Fruit fly (Drosophila melanogaster) whole organism, embryonic: Measurements from ENCODE around the gene sick.
A peak's percentile ranks its signal among the peaks of the same experiment; 100 is the strongest.

Experiments
- Atf-2 ChIP-seq: fragments of 200-800 bp; sonication (Bioruptor generic); optimal IDR thresholded peaks from 2 replicates; lab custom pipeline; 2016; ENCODE audit warnings: missing biosample characterization, missing genetic modification characterization
- Awh ChIP-seq: fragments of 200-800 bp; sonication (Bioruptor generic); IDR thresholded peaks from 2 replicates; pipeline ENCODE4, ENCODE4 v1.3.6; 2022; ENCODE audit warnings: missing biosample characterization, missing genetic modification characterization
- CG10209 ChIP-seq: fragments of 200-800 bp; sonication (Bioruptor generic); optimal IDR thresholded peaks from 3 replicates; lab custom pipeline; 2017; ENCODE audit warnings: missing biosample characterization, mild to moderate bottlenecking, missing genetic modification characterization, missing genetic modification reagents
- CG10274 ChIP-seq: fragments of 200-800 bp; sonication (Bioruptor generic); optimal IDR thresholded peaks from 3 replicates; lab custom pipeline; 2017; ENCODE audit warnings: missing biosample characterization, mild to moderate bottlenecking, missing genetic modification characterization
- CG10543 ChIP-seq: fragments of 200-800 bp; sonication (Bioruptor generic); optimal IDR thresholded peaks from 3 replicates; lab custom pipeline; 2017; ENCODE audit warnings: missing biosample characterization, mild to moderate bottlenecking, missing genetic modification characterization, moderate library complexity
- CG1233 ChIP-seq: fragments of 200-800 bp; sonication (Bioruptor generic); optimal IDR thresholded peaks from 4 replicates; lab custom pipeline; 2018; ENCODE audit warnings: missing biosample characterization, mild to moderate bottlenecking, missing genetic modification characterization
- CG14050 ChIP-seq: fragments of 200-800 bp; sonication (Bioruptor generic); IDR thresholded peaks from 3 replicates; pipeline ENCODE4 v1.3.6; 2022; ENCODE audit warnings: missing biosample characterization, missing genetic modification characterization
- CG14860 ChIP-seq: fragments of 200-800 bp; sonication (Bioruptor generic); IDR thresholded peaks from 3 replicates; pipeline ENCODE4 v1.3.6; 2022; ENCODE audit warnings: missing biosample characterization, missing genetic modification characterization; ENCODE audit not compliant: partially characterized antibody
- CG15479 ChIP-seq: fragments of 200-800 bp; sonication (Bioruptor generic); optimal IDR thresholded peaks from 3 replicates; lab custom pipeline; 2019; ENCODE audit warnings: missing biosample characterization, mild to moderate bottlenecking, missing genetic modification characterization, moderate library complexity
- CG1602 ChIP-seq: fragments of 200-800 bp; sonication (Bioruptor generic); optimal IDR thresholded peaks from 3 replicates; lab custom pipeline; 2016; ENCODE audit warnings: missing biosample characterization, missing genetic modification characterization
- CG16863 ChIP-seq: fragments of 200-800 bp; sonication (Bioruptor generic); optimal IDR thresholded peaks from 3 replicates; lab custom pipeline; 2016; ENCODE audit warnings: missing biosample characterization, missing genetic modification characterization
- CG17186 ChIP-seq: fragments of 200-800 bp; sonication (Bioruptor generic); optimal IDR thresholded peaks from 3 replicates; lab custom pipeline; 2017; ENCODE audit warnings: missing biosample characterization, missing genetic modification reagents, missing genetic modification characterization
- CG18262 ChIP-seq: fragments of 200-800 bp; optimal IDR thresholded peaks from 3 replicates; lab custom pipeline; 2019; ENCODE audit warnings: missing biosample characterization, mild to moderate bottlenecking, missing genetic modification characterization, moderate library complexity
- CG18764 ChIP-seq: fragments of 200-800 bp; sonication (Bioruptor generic); optimal IDR thresholded peaks from 3 replicates; lab custom pipeline; 2016; ENCODE audit warnings: missing biosample characterization, missing genetic modification characterization
- CG2120 ChIP-seq: fragments of 200-800 bp; sonication (Bioruptor generic); optimal IDR thresholded peaks from 3 replicates; lab custom pipeline; 2016; ENCODE audit warnings: missing biosample characterization, missing genetic modification characterization
- CG2712 ChIP-seq: fragments of 200-800 bp; optimal IDR thresholded peaks from 3 replicates; lab custom pipeline; 2019; ENCODE audit warnings: missing biosample characterization, mild to moderate bottlenecking, missing genetic modification characterization, moderate library complexity
- CG30431 ChIP-seq: fragments of 200-800 bp; sonication (Bioruptor generic); optimal IDR thresholded peaks from 2 replicates; lab custom pipeline; 2017; ENCODE audit warnings: missing biosample characterization, missing genetic modification characterization
- CG3065 ChIP-seq: fragments of 200-800 bp; sonication (Bioruptor generic); optimal IDR thresholded peaks from 2 replicates; lab custom pipeline; 2016; ENCODE audit warnings: missing biosample characterization, missing genetic modification characterization
- CG3163 ChIP-seq: fragments of 200-800 bp; sonication (Bioruptor generic); optimal IDR thresholded peaks from 3 replicates; lab custom pipeline; 2016; ENCODE audit warnings: missing biosample characterization, missing genetic modification characterization
- CG34422 ChIP-seq: fragments of 200-800 bp; sonication (Bioruptor generic); IDR thresholded peaks from 3 replicates; pipeline ENCODE4 v1.3.6; 2022; ENCODE audit warnings: missing biosample characterization, missing genetic modification characterization
- CG4404 ChIP-seq: fragments of 200-800 bp; sonication (Bioruptor generic); IDR thresholded peaks from 2 replicates; pipeline ENCODE4 v1.3.6; 2022; ENCODE audit warnings: missing biosample characterization, missing genetic modification characterization
- CG4820 ChIP-seq: fragments of 200-800 bp; sonication (Bioruptor generic); optimal IDR thresholded peaks from 3 replicates; lab custom pipeline; 2016; ENCODE audit warnings: missing biosample characterization, missing genetic modification characterization
- CG7357 ChIP-seq: fragments of 200-800 bp; sonication (Bioruptor generic); IDR thresholded peaks from 3 replicates; pipeline ENCODE4 v1.3.6; 2022; ENCODE audit warnings: missing biosample characterization, missing genetic modification characterization
- CG7556 ChIP-seq: fragments of 200-800 bp; sonication (Bioruptor generic); optimal IDR thresholded peaks from 2 replicates; lab custom pipeline; 2017; ENCODE audit warnings: missing biosample characterization, mild to moderate bottlenecking, missing genetic modification characterization
- CG9437 ChIP-seq: fragments of 200-800 bp; sonication (Bioruptor generic); optimal IDR thresholded peaks from 2 replicates; lab custom pipeline; 2018; ENCODE audit warnings: missing biosample characterization, mild to moderate bottlenecking, missing genetic modification characterization
- D19B ChIP-seq: fragments of 200-800 bp; sonication (Bioruptor generic); optimal IDR thresholded peaks from 2 replicates; lab custom pipeline; 2017; ENCODE audit warnings: missing biosample characterization, mild to moderate bottlenecking, missing genetic modification characterization
- Dbx ChIP-seq: fragments of 200-800 bp; sonication (Bioruptor generic); IDR thresholded peaks from 3 replicates; pipeline ENCODE4 v1.3.6; 2022; ENCODE audit warnings: missing biosample characterization, missing genetic modification characterization
- ERR ChIP-seq: fragments of 200-800 bp; sonication (Bioruptor generic); optimal IDR thresholded peaks from 2 replicates; lab custom pipeline; 2016; ENCODE audit warnings: missing biosample characterization, missing genetic modification characterization
- Eip74EF ChIP-seq, 2 experiments: fragments of 200-800 bp in 1 of 2; fragments of >200 bp in 1 of 2; sonication (Bioruptor generic) in 1 of 2; optimal IDR thresholded peaks; 2 replicates each; lab custom pipeline; 2017 to 2019; ENCODE audit warnings: missing biosample characterization in 2 of 2, missing genetic modification characterization in 2 of 2, mild to moderate bottlenecking in 1 of 2, moderate library complexity in 1 of 2
- H15 ChIP-seq: fragments of 200-800 bp; sonication (Bioruptor generic); IDR thresholded peaks from 3 replicates; pipeline ENCODE4 v1.3.6; 2022; ENCODE audit warnings: missing biosample characterization, missing genetic modification characterization
- Hand ChIP-seq: fragments of 200-800 bp; sonication (Bioruptor generic); optimal IDR thresholded peaks from 2 replicates; lab custom pipeline; 2017; ENCODE audit warnings: mild to moderate bottlenecking, missing biosample characterization, missing genetic modification reagents, missing genetic modification characterization
- HmgD ChIP-seq: fragments of 200-800 bp; sonication (Bioruptor generic); optimal IDR thresholded peaks from 3 replicates; lab custom pipeline; 2016; ENCODE audit warnings: missing biosample characterization, missing genetic modification characterization
- Hr3 ChIP-seq: fragments of 200-800 bp; sonication (Bioruptor generic); optimal IDR thresholded peaks from 3 replicates; lab custom pipeline; 2016; ENCODE audit warnings: missing biosample characterization, missing genetic modification characterization
- Hr51 ChIP-seq, 2 experiments: fragments of 200-800 bp; sonication (Bioruptor generic); optimal IDR thresholded peaks; 2 replicates in 1 of 2; 3 replicates in 1 of 2; lab custom pipeline; 2016 to 2018; ENCODE audit warnings: missing biosample characterization in 2 of 2, missing genetic modification characterization in 2 of 2, mild to moderate bottlenecking in 1 of 2, moderate library complexity in 1 of 2
- Lhr ChIP-seq: fragments of 200-800 bp; sonication (Bioruptor generic); optimal IDR thresholded peaks from 3 replicates; lab custom pipeline; 2017; ENCODE audit warnings: mild to moderate bottlenecking, missing biosample characterization, missing genetic modification reagents, missing genetic modification characterization
- Mrtf ChIP-seq: fragments of 200-800 bp; sonication (Bioruptor generic); IDR thresholded peaks from 3 replicates; pipeline ENCODE4 v1.3.6; 2022; ENCODE audit warnings: missing biosample characterization, missing genetic modification characterization
- Scr ChIP-seq: fragments of 200-800 bp; sonication (Bioruptor generic); IDR thresholded peaks from 2 replicates; pipeline ENCODE4 v1.3.6; 2022; ENCODE audit warnings: missing biosample characterization, missing genetic modification characterization; ENCODE audit not compliant: partially characterized antibody
- Xrp1 ChIP-seq: fragments of 200-800 bp; sonication (Bioruptor generic); IDR thresholded peaks from 2 replicates; pipeline ENCODE4 v1.3.6; 2022; ENCODE audit warnings: missing biosample characterization, missing genetic modification characterization
- disco-r ChIP-seq: fragments of 200-800 bp; sonication (Bioruptor generic); optimal IDR thresholded peaks from 2 replicates; lab custom pipeline; 2016; ENCODE audit warnings: missing biosample characterization, missing genetic modification characterization
- dmrt11E ChIP-seq: fragments of 200-800 bp; sonication (Bioruptor generic); optimal IDR thresholded peaks from 3 replicates; lab custom pipeline; 2018; ENCODE audit warnings: missing biosample characterization, mild to moderate bottlenecking, missing genetic modification characterization, moderate library complexity
- grn ChIP-seq: fragments of 200-800 bp; sonication (Bioruptor generic); optimal IDR thresholded peaks from 3 replicates; lab custom pipeline; 2017; ENCODE audit warnings: missing biosample characterization, missing genetic modification characterization
- odd ChIP-seq: fragments of 200-800 bp; sonication (Bioruptor generic); optimal IDR thresholded peaks from 2 replicates; lab custom pipeline; 2017; ENCODE audit warnings: missing biosample characterization, mild to moderate bottlenecking, missing genetic modification characterization
- ranshi ChIP-seq: fragments of 200-800 bp; sonication (Bioruptor generic); IDR thresholded peaks from 2 replicates; pipeline ENCODE4 v1.3.6; 2022; ENCODE audit warnings: missing biosample characterization, missing genetic modification characterization
- repo ChIP-seq: fragments of 200-800 bp; sonication (Bioruptor generic); optimal IDR thresholded peaks from 2 replicates; lab custom pipeline; 2016; ENCODE audit warnings: missing biosample characterization, missing genetic modification characterization
- row ChIP-seq: fragments of 200-800 bp; sonication (Bioruptor generic); IDR thresholded peaks from 3 replicates; pipeline ENCODE4 v1.3.6; 2022; ENCODE audit warnings: missing biosample characterization, missing genetic modification characterization
- scrt ChIP-seq: fragments of 200-800 bp; sonication (Bioruptor generic); optimal IDR thresholded peaks from 2 replicates; lab custom pipeline; 2018; ENCODE audit warnings: missing biosample characterization, mild to moderate bottlenecking, missing genetic modification characterization, moderate library complexity
- seq ChIP-seq: fragments of 200-800 bp; sonication (Bioruptor generic); IDR thresholded peaks from 2 replicates; pipeline ENCODE4 v1.3.6; 2022; ENCODE audit warnings: missing biosample characterization, missing genetic modification characterization
- sima ChIP-seq: fragments of 200-800 bp; sonication (Bioruptor generic); optimal IDR thresholded peaks from 2 replicates; lab custom pipeline; 2016; ENCODE audit warnings: missing biosample characterization, missing genetic modification characterization
- unpg ChIP-seq: fragments of 200-800 bp; sonication (Bioruptor generic); optimal IDR thresholded peaks from 3 replicates; lab custom pipeline; 2018; ENCODE audit warnings: missing biosample characterization, mild to moderate bottlenecking, missing genetic modification characterization, moderate library complexity

sick gene

DNA sequence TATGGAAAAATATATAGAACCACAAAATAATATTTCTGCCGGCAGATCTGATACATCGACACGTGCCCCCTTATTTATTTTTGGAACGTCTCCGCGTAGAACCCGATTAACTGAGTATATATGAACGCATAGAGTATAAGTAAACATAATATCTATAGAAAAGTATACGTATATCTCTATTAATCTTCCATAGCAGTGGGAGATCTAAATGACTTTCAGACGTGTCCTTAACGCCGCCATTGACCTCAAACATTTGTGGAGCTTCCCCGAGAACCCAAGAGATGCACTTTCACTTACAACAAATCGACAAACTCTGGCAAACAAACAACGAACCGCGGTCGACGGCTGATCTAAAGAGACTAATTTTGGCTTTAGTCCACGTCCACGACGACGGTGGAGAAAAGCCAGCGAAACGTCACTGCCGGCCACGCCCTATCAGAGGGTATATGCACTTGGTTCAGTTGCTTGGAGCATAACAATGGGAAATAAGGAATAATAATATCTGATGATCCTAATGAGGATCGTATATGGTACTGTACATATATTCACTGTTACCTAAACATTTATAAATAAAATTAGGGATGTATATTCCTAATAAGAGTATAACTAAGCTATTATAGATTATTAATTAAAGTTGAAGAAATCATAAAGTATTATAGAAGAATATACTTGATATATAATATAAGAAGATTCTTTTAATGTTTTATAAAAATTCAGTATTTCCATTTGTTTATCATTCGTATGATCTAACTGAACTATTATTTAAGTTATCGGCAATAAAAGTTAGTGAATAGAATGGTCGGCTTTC lies 32.2 kb upstream of the sick start, which contains the start of gene fbp (continued):
- no peak for TF ChIP-seq Atf-2
- TF ChIP-seq scrt (GFP tag; lab: Kevin White, UChicago): peak; percentile 21
- TF ChIP-seq D19B (GFP tag; lab: Kevin White, UChicago): peak; percentile 63
- TF ChIP-seq CG2712 (tag; lab: Kevin White, UChicago): peak; percentile 78
- no peak for TF ChIP-seq disco-r (GFP tag; lab: Kevin White, UChicago)
- TF ChIP-seq unpg (GFP tag; lab: Kevin White, UChicago): peak; percentile 17
- peak; percentile 67 for TF ChIP-seq CG10543 (GFP tag; lab: Kevin White, UChicago)
- TF ChIP-seq CG30431 (GFP tag; lab: Kevin White, UChicago): no peak
- TF ChIP-seq Hr3 (GFP tag; lab: Kevin White, UChicago): peak; percentile 73
- TF ChIP-seq Xrp1 (GFP tag; lab: Robert Waterston, UW): peak; percentile 30; the same call in 1 of the 2 replicates
- no peak for TF ChIP-seq seq (GFP tag; lab: Robert Waterston, UW)
- TF ChIP-seq odd (GFP tag; lab: Kevin White, UChicago): peak; percentile 76
- TF ChIP-seq ERR (GFP tag; lab: Kevin White, UChicago): no peak
- peak; percentile 63 for TF ChIP-seq CG10209
- no peak for TF ChIP-seq HmgD (GFP tag; lab: Kevin White, UChicago)
- TF ChIP-seq CG34422 (GFP tag; lab: Robert Waterston, UW): peak; percentile 71; the same call in 2 of the 3 replicates
- no peak for TF ChIP-seq CG14860 (GFP tag; lab: Robert Waterston, UW)
- TF ChIP-seq ranshi (GFP tag; lab: Robert Waterston, UW): peak; percentile 19; the same call in 1 of the 2 replicates
- TF ChIP-seq Awh (GFP tag; lab: Robert Waterston, UW): peak; percentile 58; the same call in 1 of the 2 replicates
- no peak for TF ChIP-seq Lhr (GFP tag; lab: Kevin White, UChicago)
- TF ChIP-seq Hr51 (GFP tag; optimal IDR thresholded peaks at IDR 0.05; lab: Kevin White, UChicago): peak; percentile 50 to 72
- TF ChIP-seq CG18262: peak; percentile 89
- peak in 1 of 2 experiments; percentile 70 for TF ChIP-seq Eip74EF (GFP tag; optimal IDR thresholded peaks at IDR 0.05; lab: Kevin White, UChicago)
- no peak for TF ChIP-seq CG14050 (GFP tag; lab: Robert Waterston, UW)
- peak; percentile 44; the same call in 1 of the 3 replicates for TF ChIP-seq Dbx (GFP tag; lab: Robert Waterston, UW)
- peak; percentile 28 for TF ChIP-seq CG3065 (GFP tag; lab: Kevin White, UChicago)
- TF ChIP-seq dmrt11E (tag; lab: Kevin White, UChicago): peak; percentile 40
- peak; percentile 83 for TF ChIP-seq CG3163 (GFP tag; lab: Kevin White, UChicago)
- peak; percentile 55 for TF ChIP-seq CG1602 (GFP tag; lab: Kevin White, UChicago)
- TF ChIP-seq H15 (GFP tag; lab: Robert Waterston, UW): no peak
- peak; percentile 12 for TF ChIP-seq CG16863 (GFP tag; lab: Kevin White, UChicago)
- TF ChIP-seq CG1233 (GFP tag; lab: Kevin White, UChicago): peak; percentile 55
- TF ChIP-seq Scr (GFP tag; lab: Robert Waterston, UW): no peak
- no peak for TF ChIP-seq CG4404 (GFP tag; lab: Robert Waterston, UW)
- TF ChIP-seq CG7556 (GFP tag; lab: Kevin White, UChicago): peak; percentile 89
- no peak for TF ChIP-seq grn (GFP tag; lab: Kevin White, UChicago)
- TF ChIP-seq CG18764: peak; percentile 6
- peak; percentile 28; the same call in 1 of the 3 replicates for TF ChIP-seq Mrtf (GFP tag; lab: Robert Waterston, UW)
- TF ChIP-seq CG10274 (GFP tag; lab: Kevin White, UChicago): peak; percentile 23
- TF ChIP-seq sima (GFP tag; lab: Kevin White, UChicago): no peak
- no peak for TF ChIP-seq CG17186 (GFP tag; lab: Kevin White, UChicago)
- peak; percentile 64 for TF ChIP-seq Hand (GFP tag; lab: Kevin White, UChicago)
- peak; percentile 68 for TF ChIP-seq CG2120
- TF ChIP-seq row (GFP tag; lab: Robert Waterston, UW): peak; percentile 90
- TF ChIP-seq repo (GFP tag; lab: Kevin White, UChicago): no peak
- TF ChIP-seq CG7357 (GFP tag; lab: Robert Waterston, UW): peak; percentile 46; the same call in 1 of the 3 replicates
- TF ChIP-seq CG9437 (GFP tag; lab: Kevin White, UChicago): peak; percentile 86
- TF ChIP-seq CG4820 (GFP tag; lab: Kevin White, UChicago): peak; percentile 41
- TF ChIP-seq CG15479 (GFP tag; lab: Kevin White, UChicago): no peak
